Fruit fly (Drosophila melanogaster): ENCODE results near the gene CG5116.

CG5116 gene

DNA sequence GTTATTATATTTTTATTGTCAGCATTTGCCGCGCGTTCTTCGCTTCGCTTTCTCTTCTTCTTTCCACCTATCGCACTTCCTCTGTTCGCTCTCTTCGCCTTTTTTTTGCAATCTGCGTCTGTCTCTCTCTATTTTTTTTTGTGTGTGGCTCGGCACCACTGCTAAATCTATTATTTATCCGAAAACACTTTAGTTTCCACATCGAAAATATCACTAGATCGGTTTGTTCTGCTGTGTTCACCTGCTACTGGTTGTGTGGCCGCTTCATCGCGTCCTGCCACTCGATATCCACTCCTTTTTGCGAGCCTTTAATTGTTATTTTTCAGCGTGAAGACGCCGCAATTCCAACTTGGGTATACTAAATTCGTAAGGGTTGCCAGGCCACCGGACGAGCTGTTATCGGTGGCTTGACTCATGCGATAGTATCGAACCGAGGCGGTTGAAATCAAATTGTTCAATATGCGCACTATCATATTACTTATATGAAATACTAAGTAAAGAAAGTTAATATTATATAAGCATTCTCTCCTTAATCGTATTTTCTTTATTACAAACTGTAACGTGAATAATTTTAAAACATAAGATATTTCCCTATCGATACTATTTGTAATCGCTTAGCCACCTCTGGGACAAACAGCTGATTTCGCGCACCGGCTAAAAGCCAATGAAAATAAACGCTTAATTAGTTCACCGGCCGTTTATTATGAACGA lies at the start of gene CG5116, which contains the start of the genes XNP and CG42488 (continued):
- TF ChIP-seq corto (GFP tag; optimal IDR thresholded peaks at IDR 0.05) = no peak
- no peak for TF ChIP-seq Rx (GFP tag; IDR thresholded peaks at IDR 0.05)
- no peak for TF ChIP-seq Awh (GFP tag; IDR thresholded peaks at IDR 0.05)
- no peak for TF ChIP-seq CG17612 (GFP tag; IDR thresholded peaks at IDR 0.05)
- TF ChIP-seq slbo (GFP tag; IDR thresholded peaks at IDR 0.05) = peak; percentile 82
- peak; percentile 31 for TF ChIP-seq caup (GFP tag; optimal IDR thresholded peaks at IDR 0.05; ENCODE audit: severe bottlenecking)
- TF ChIP-seq jumu (GFP tag; optimal IDR thresholded peaks at IDR 0.05) = peak; percentile 5
- peak; percentile 66 for TF ChIP-seq grau (tag; optimal IDR thresholded peaks at IDR 0.05)
- TF ChIP-seq CG5180 (GFP tag; optimal IDR thresholded peaks at IDR 0.05) = no peak
- no peak for TF ChIP-seq Doc2 (GFP tag; IDR thresholded peaks at IDR 0.05)
- peak; percentile 27; the same call in 1 of the 2 replicates for TF ChIP-seq CG10366 (GFP tag; IDR thresholded peaks at IDR 0.05)
- no peak for TF ChIP-seq lab (GFP tag; optimal IDR thresholded peaks at IDR 0.05)
- no peak for TF ChIP-seq chm (GFP tag; IDR thresholded peaks at IDR 0.05)
- TF ChIP-seq CG4282 (GFP tag; optimal IDR thresholded peaks at IDR 0.05) = no peak
- peak; percentile 15 for TF ChIP-seq Ssrp (tag; optimal IDR thresholded peaks at IDR 0.05)
- no peak for TF ChIP-seq danr (GFP tag; IDR thresholded peaks at IDR 0.05)
- TF ChIP-seq CG31441 (GFP tag; IDR thresholded peaks at IDR 0.05) = no peak
- TF ChIP-seq so (GFP tag; IDR thresholded peaks at IDR 0.05) = no peak
- TF ChIP-seq bigmax (GFP tag; optimal IDR thresholded peaks at IDR 0.05) = no peak
- no peak for TF ChIP-seq CG2202 (tag; optimal IDR thresholded peaks at IDR 0.05)
- TF ChIP-seq CG14014 (GFP tag; IDR thresholded peaks at IDR 0.05) = peak; percentile 64
- peak; percentile 99 for TF ChIP-seq CG2129 (GFP tag; IDR thresholded peaks at IDR 0.05; ENCODE audit: partially characterized antibody)
- peak; percentile 94 for TF ChIP-seq bbx (GFP tag; IDR thresholded peaks at IDR 0.05; ENCODE audit: partially characterized antibody)
- no peak for TF ChIP-seq CG11504 (tag; optimal IDR thresholded peaks at IDR 0.05)
- TF ChIP-seq CG14667 (GFP tag; IDR thresholded peaks at IDR 0.05) = no peak
- peak; percentile 97 for TF ChIP-seq CG6791 (GFP tag; IDR thresholded peaks at IDR 0.05; ENCODE audit: partially characterized antibody)
- TF ChIP-seq CG10274 (GFP tag; optimal IDR thresholded peaks at IDR 0.05) = no peak
- no peak for TF ChIP-seq CG9609 (GFP tag; optimal IDR thresholded peaks at IDR 0.05)
- TF ChIP-seq Rfx (GFP tag; IDR thresholded peaks at IDR 0.05) = peak; percentile 72
- TF ChIP-seq CG9727 (GFP tag; optimal IDR thresholded peaks at IDR 0.05) = peak; percentile 57
- TF ChIP-seq seq (GFP tag; IDR thresholded peaks at IDR 0.05) = 0 out of 2 replicates have a peak, but pooled peaks have one; percentile 6
- TF ChIP-seq CkIIα-i1 (GFP tag; IDR thresholded peaks at IDR 0.05) = no peak
- TF ChIP-seq CG9215 (GFP tag; IDR thresholded peaks at IDR 0.05) = peak; percentile 30; the same call in 1 of the 2 replicates
- TF ChIP-seq sens (GFP tag) = peak; percentile 92
- TF ChIP-seq CG30403 (GFP tag; optimal IDR thresholded peaks at IDR 0.05) = peak; percentile 63
- TF ChIP-seq Lim3 (GFP tag; IDR thresholded peaks at IDR 0.05) = no peak
- no peak for TF ChIP-seq odd (GFP tag; optimal IDR thresholded peaks at IDR 0.05)
- no peak for TF ChIP-seq CG6854 (GFP tag; optimal IDR thresholded peaks at IDR 0.05)

DNA sequence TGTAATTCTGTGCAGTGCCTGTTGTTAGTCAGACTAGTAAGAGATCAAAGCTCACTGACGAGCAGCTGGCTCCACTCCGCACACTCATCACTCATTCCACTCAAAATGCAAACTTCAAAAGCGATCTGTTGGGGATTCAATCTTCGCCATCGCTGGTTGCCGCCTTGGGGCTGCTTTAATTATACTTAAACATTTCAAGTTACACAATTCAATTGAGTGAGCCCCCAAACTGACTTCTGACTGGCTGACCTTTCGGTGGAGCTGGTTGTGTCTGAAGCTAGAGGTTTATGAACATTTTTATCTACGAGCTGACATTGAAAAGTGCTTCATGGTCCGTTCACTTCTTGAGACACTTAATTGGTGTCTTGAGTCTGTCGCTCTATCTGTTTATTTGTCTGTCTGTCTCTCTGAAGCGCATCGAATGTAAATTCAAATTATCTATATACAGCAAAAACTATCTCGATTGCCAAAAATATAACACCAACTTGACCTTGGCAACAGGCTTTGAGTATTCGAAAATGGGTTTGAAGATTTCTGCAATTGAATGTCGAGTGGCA lies 45.6 kb upstream of the CG5116 start:
- TF ChIP-seq CG3281 (GFP tag; optimal IDR thresholded peaks at IDR 0.05) (no peak), CG15269 (tag; optimal IDR thresholded peaks at IDR 0.05) (peak; percentile 70), chinmo (GFP tag; IDR thresholded peaks at IDR 0.05; ENCODE audit: partially characterized antibody) (peak; percentile 83; the same call in 3 of the 4 replicates), z (GFP tag; IDR thresholded peaks at IDR 0.05) (peak; percentile 69; the same call in 1 of the 3 replicates), pros (GFP tag; optimal IDR thresholded peaks at IDR 0.05) (peak; percentile 95), sens (GFP tag) (peak; percentile 35), Nf-YC (tag; optimal IDR thresholded peaks at IDR 0.05) (peak; percentile 30), NC2β (GFP tag; optimal IDR thresholded peaks at IDR 0.05) (no peak)

Data from whole organism, embryonic.